Fruit fly (Drosophila melanogaster) whole organism, embryonic: ENCODE results near the gene CG7953.

ENCODE experiments used
- Atf6 ChIP-seq: fragments of 200-800 bp; sonication (Bioruptor generic); IDR thresholded peaks from 2 replicates; pipeline ENCODE4 v1.3.6; 2022; ENCODE audit warnings: missing biosample characterization, missing genetic modification characterization
- Bdp1 ChIP-seq: fragments of 200-800 bp; sonication (Bioruptor generic); optimal IDR thresholded peaks from 3 replicates; lab custom pipeline; 2016; ENCODE audit warnings: missing biosample characterization, missing genetic modification characterization
- BtbVII ChIP-seq: fragments of 200-800 bp; sonication (Bioruptor generic); optimal IDR thresholded peaks from 3 replicates; lab custom pipeline; 2017; ENCODE audit warnings: missing biosample characterization, mild to moderate bottlenecking, missing genetic modification characterization
- CG10431 ChIP-seq: fragments of 200-800 bp; sonication (Bioruptor generic); optimal IDR thresholded peaks from 3 replicates; lab custom pipeline; 2018; ENCODE audit warnings: missing biosample characterization, mild to moderate bottlenecking, missing genetic modification characterization
- CG10979 ChIP-seq: fragments of 200-800 bp; sonication (Bioruptor generic); optimal IDR thresholded peaks from 2 replicates; lab custom pipeline; 2018; ENCODE audit warnings: missing biosample characterization, mild to moderate bottlenecking, missing genetic modification characterization, moderate library complexity
- CG11093 ChIP-seq: fragments of 200-800 bp; sonication (Bioruptor generic); IDR thresholded peaks from 3 replicates; pipeline ENCODE4 v1.3.6; 2022; ENCODE audit warnings: missing biosample characterization, missing genetic modification characterization
- CG11504 ChIP-seq: fragments of 200-800 bp; sonication (Bioruptor generic); optimal IDR thresholded peaks from 3 replicates; lab custom pipeline; 2019; ENCODE audit warnings: missing biosample characterization, mild to moderate bottlenecking, missing genetic modification characterization, moderate library complexity
- CG14441 ChIP-seq: fragments of 200-800 bp; sonication (Bioruptor generic); IDR thresholded peaks from 2 replicates; pipeline ENCODE4 v1.3.6; 2022; ENCODE audit warnings: missing biosample characterization, missing genetic modification characterization
- CG1529 ChIP-seq: fragments of 200-800 bp; sonication (Bioruptor generic); optimal IDR thresholded peaks from 3 replicates; lab custom pipeline; 2018; ENCODE audit warnings: missing biosample characterization, missing genetic modification characterization
- CG15479 ChIP-seq: fragments of 200-800 bp; sonication (Bioruptor generic); optimal IDR thresholded peaks from 3 replicates; lab custom pipeline; 2019; ENCODE audit warnings: missing biosample characterization, mild to moderate bottlenecking, missing genetic modification characterization, moderate library complexity
- CG2202 ChIP-seq: fragments of 200-800 bp; sonication (Bioruptor generic); optimal IDR thresholded peaks from 2 replicates; lab custom pipeline; 2018; ENCODE audit warnings: missing biosample characterization, mild to moderate bottlenecking, missing genetic modification characterization
- CG2889 ChIP-seq: fragments of 200-800 bp; sonication (Bioruptor generic); IDR thresholded peaks from 3 replicates; pipeline ENCODE4 v1.3.6; 2022; ENCODE audit warnings: missing biosample characterization, missing genetic modification characterization
- CG7786 ChIP-seq: fragments of 200-800 bp; sonication (Bioruptor generic); optimal IDR thresholded peaks from 2 replicates; lab custom pipeline; 2016; ENCODE audit warnings: missing biosample characterization, missing genetic modification characterization
- CG8388 ChIP-seq: fragments of 200-800 bp; sonication (Bioruptor generic); optimal IDR thresholded peaks from 2 replicates; lab custom pipeline; 2019; ENCODE audit warnings: missing biosample characterization, mild to moderate bottlenecking, missing genetic modification characterization, moderate library complexity
- CG9215 ChIP-seq: fragments of 200-800 bp; sonication (Bioruptor generic); IDR thresholded peaks from 2 replicates; pipeline ENCODE4 v1.3.6; 2022; ENCODE audit warnings: missing biosample characterization, missing genetic modification characterization
- D ChIP-seq, 2 experiments: fragments of 200-800 bp in 1 of 2; fragments of >200 bp in 1 of 2; sonication (Bioruptor generic) in 1 of 2; optimal IDR thresholded peaks; 2 replicates in 1 of 2; 3 replicates in 1 of 2; lab custom pipeline; 2017; ENCODE audit warnings: mild to moderate bottlenecking in 1 of 2, missing biosample characterization in 1 of 2, missing genetic modification characterization in 1 of 2, missing genetic modification reagents in 1 of 2
- Doc3 ChIP-seq: fragments of 200-800 bp; sonication (Bioruptor generic); IDR thresholded peaks from 3 replicates; pipeline ENCODE4 v1.3.6; 2022; ENCODE audit warnings: missing biosample characterization, missing genetic modification characterization; ENCODE audit not compliant: partially characterized antibody
- Gsc ChIP-seq: fragments of 200-800 bp; sonication (Bioruptor generic); IDR thresholded peaks from 2 replicates; pipeline ENCODE4 v1.3.6; 2022; ENCODE audit warnings: missing biosample characterization, missing genetic modification characterization
- HHEX ChIP-seq: fragments of 200-800 bp; sonication (Bioruptor generic); optimal IDR thresholded peaks from 3 replicates; lab custom pipeline; 2017; ENCODE audit warnings: missing biosample characterization, mild to moderate bottlenecking, missing genetic modification characterization, missing genetic modification reagents
- HmgZ ChIP-seq: fragments of 200-800 bp; sonication (Bioruptor generic); optimal IDR thresholded peaks from 2 replicates; lab custom pipeline; 2018; ENCODE audit warnings: missing biosample characterization, mild to moderate bottlenecking, missing genetic modification characterization
- Lhr ChIP-seq: fragments of 200-800 bp; sonication (Bioruptor generic); optimal IDR thresholded peaks from 3 replicates; lab custom pipeline; 2017; ENCODE audit warnings: mild to moderate bottlenecking, missing biosample characterization, missing genetic modification reagents, missing genetic modification characterization
- Mad ChIP-seq: fragments of 200-800 bp; sonication (Bioruptor generic); optimal IDR thresholded peaks from 2 replicates; lab custom pipeline; 2016; ENCODE audit warnings: missing biosample characterization, missing genetic modification characterization
- Med ChIP-seq: fragments of 200-800 bp; sonication (Bioruptor generic); peaks from one replicate; lab custom pipeline; 2016; ENCODE audit warnings: missing biosample characterization, missing genetic modification characterization, mild to moderate bottlenecking, inconsistent platforms, moderate library complexity
- Nf-YB ChIP-seq: fragments of 200-800 bp; sonication (Bioruptor generic); optimal IDR thresholded peaks from 3 replicates; lab custom pipeline; 2019; ENCODE audit warnings: missing biosample characterization, mild to moderate bottlenecking, missing genetic modification characterization, moderate library complexity
- aop ChIP-seq: fragments of 200-800 bp; sonication (Bioruptor generic); IDR thresholded peaks from 2 replicates; pipeline ENCODE4 v1.3.6; 2022; ENCODE audit warnings: missing biosample characterization, missing genetic modification characterization
- dimm ChIP-seq: fragments of 200-800 bp; sonication (Bioruptor generic); IDR thresholded peaks from 2 replicates; pipeline ENCODE4 v1.3.6; 2022; ENCODE audit warnings: missing biosample characterization, missing genetic modification characterization
- en ChIP-seq: fragments of 200-800 bp; sonication (Bioruptor generic); optimal IDR thresholded peaks from 2 replicates; lab custom pipeline; 2016; ENCODE audit warnings: missing biosample characterization, missing genetic modification characterization
- gce ChIP-seq: fragments of 200-800 bp; sonication (Bioruptor generic); IDR thresholded peaks from 3 replicates; pipeline ENCODE4 v1.3.6; 2022; ENCODE audit warnings: missing biosample characterization, missing genetic modification characterization
- gcm ChIP-seq: fragments of 200-800 bp; sonication (Bioruptor generic); optimal IDR thresholded peaks from 2 replicates; lab custom pipeline; 2019; ENCODE audit warnings: missing biosample characterization, mild to moderate bottlenecking, missing genetic modification characterization, moderate library complexity
- gsb ChIP-seq: fragments of 200-800 bp; sonication (Bioruptor generic); IDR thresholded peaks from 2 replicates; pipeline ENCODE4 v1.3.6; 2022; ENCODE audit warnings: missing biosample characterization, missing genetic modification characterization
- gt ChIP-seq: fragments of 200-800 bp; sonication (Bioruptor generic); IDR thresholded peaks from 2 replicates; pipeline ENCODE4 v1.3.6; 2022; ENCODE audit warnings: missing biosample characterization, missing genetic modification characterization
- ham ChIP-seq: fragments of 200-800 bp; sonication (Bioruptor generic); IDR thresholded peaks from 2 replicates; pipeline ENCODE4 v1.3.6; 2022; ENCODE audit warnings: missing biosample characterization, missing genetic modification characterization
- klu ChIP-seq: fragments of 200-800 bp; sonication (Bioruptor generic); IDR thresholded peaks from 2 replicates; pipeline ENCODE4 v1.3.6; 2022; ENCODE audit warnings: missing biosample characterization, missing genetic modification characterization
- knrl ChIP-seq: fragments of 200-800 bp; sonication (Bioruptor generic); IDR thresholded peaks from 3 replicates; pipeline ENCODE4 v1.3.6; 2022; ENCODE audit warnings: missing biosample characterization, missing genetic modification characterization; ENCODE audit not compliant: partially characterized antibody
- lab ChIP-seq: fragments of 200-800 bp; sonication (Bioruptor generic); optimal IDR thresholded peaks from 3 replicates; lab custom pipeline; 2017; ENCODE audit warnings: missing biosample characterization, missing genetic modification characterization, mild to moderate bottlenecking, moderate library complexity, missing genetic modification reagents
- lilli ChIP-seq: fragments of 200-800 bp; sonication (Bioruptor generic); optimal IDR thresholded peaks from 3 replicates; lab custom pipeline; 2016; ENCODE audit warnings: missing biosample characterization, missing genetic modification characterization
- mld ChIP-seq: fragments of 200-800 bp; sonication (Bioruptor generic); IDR thresholded peaks from 3 replicates; pipeline ENCODE4 v1.3.6; 2022; ENCODE audit warnings: missing biosample characterization, missing genetic modification characterization; ENCODE audit not compliant: partially characterized antibody
- org-1 ChIP-seq: fragments of 200-800 bp; sonication (Bioruptor generic); optimal IDR thresholded peaks from 2 replicates; lab custom pipeline; 2017; ENCODE audit warnings: missing biosample characterization, missing genetic modification characterization
- otp ChIP-seq: fragments of 200-800 bp; sonication (Bioruptor generic); IDR thresholded peaks from 3 replicates; pipeline ENCODE4, ENCODE4 v1.3.6; 2022; ENCODE audit warnings: missing biosample characterization, missing genetic modification characterization
- peb ChIP-seq: fragments of 200-800 bp; sonication (Bioruptor generic); IDR thresholded peaks from 2 replicates; pipeline ENCODE4 v1.3.6; 2022; ENCODE audit warnings: missing biosample characterization, missing genetic modification characterization
- pho ChIP-seq: fragments of 200-800 bp; sonication (Bioruptor generic); optimal IDR thresholded peaks from 2 replicates; lab custom pipeline; 2016; ENCODE audit warnings: missing biosample characterization, missing genetic modification characterization
- ro ChIP-seq: fragments of 200-800 bp; sonication (Bioruptor generic); IDR thresholded peaks from 2 replicates; pipeline ENCODE4 v1.3.6; 2022; ENCODE audit warnings: missing biosample characterization, missing genetic modification characterization
- row ChIP-seq: fragments of 200-800 bp; sonication (Bioruptor generic); IDR thresholded peaks from 3 replicates; pipeline ENCODE4 v1.3.6; 2022; ENCODE audit warnings: missing biosample characterization, missing genetic modification characterization
- sd ChIP-seq: fragments of 200-800 bp; sonication (Bioruptor generic); optimal IDR thresholded peaks from 3 replicates; lab custom pipeline; 2018; ENCODE audit warnings: missing biosample characterization, mild to moderate bottlenecking, missing genetic modification characterization, moderate library complexity
- shn ChIP-seq: fragments of 200-800 bp; sonication (Bioruptor generic); optimal IDR thresholded peaks from 3 replicates; lab custom pipeline; 2016; ENCODE audit warnings: missing biosample characterization, missing genetic modification characterization
- slp2 ChIP-seq: fragments of 200-800 bp; sonication (Bioruptor generic); optimal IDR thresholded peaks from 2 replicates; lab custom pipeline; 2016; ENCODE audit warnings: missing biosample characterization, missing genetic modification characterization
- stwl ChIP-seq: fragments of 200-800 bp; sonication (Bioruptor generic); optimal IDR thresholded peaks from 3 replicates; lab custom pipeline; 2018; ENCODE audit warnings: missing biosample characterization, mild to moderate bottlenecking, missing genetic modification characterization, moderate library complexity
- unc-4 ChIP-seq: fragments of 200-800 bp; sonication (Bioruptor generic); IDR thresholded peaks from 2 replicates; pipeline ENCODE4 v1.3.6; 2022; ENCODE audit warnings: missing biosample characterization, missing genetic modification characterization; ENCODE audit not compliant: partially characterized antibody

Gene CG7953

dm6 chr2L:13835002-13835910, 12.5 kb upstream of the CG7953 start, which contains the start of the genes mRpS23 and CenG1A (continued):
- peak; percentile 99 for TF ChIP-seq CG11504 (tag; lab: Kevin White, UChicago)
- peak; percentile 100 for TF ChIP-seq lilli
- TF ChIP-seq CG8388: peak; percentile 100
- TF ChIP-seq CG10431 (GFP tag; lab: Kevin White, UChicago): peak; percentile 97
- TF ChIP-seq dimm (GFP tag; lab: Robert Waterston, UW): peak; percentile 99
- peak; percentile 100 for TF ChIP-seq lab (GFP tag; lab: Kevin White, UChicago)
- TF ChIP-seq D (optimal IDR thresholded peaks at IDR 0.05; lab: Kevin White, UChicago): no peak
- TF ChIP-seq D (GFP tag; optimal IDR thresholded peaks at IDR 0.05; lab: Kevin White, UChicago): peak; percentile 99
- TF ChIP-seq gt (GFP tag; lab: Robert Waterston, UW): peak; percentile 99
- peak; percentile 100 for TF ChIP-seq ham (GFP tag; lab: Robert Waterston, UW)
- peak; percentile 99 for TF ChIP-seq shn (GFP tag; lab: Kevin White, UChicago)
- TF ChIP-seq slp2 (GFP tag; lab: Kevin White, UChicago): peak; percentile 100
- TF ChIP-seq knrl (GFP tag; lab: Robert Waterston, UW): peak; percentile 87
- TF ChIP-seq Nf-YB (GFP tag; lab: Kevin White, UChicago): peak; percentile 92
- peak; percentile 100 for TF ChIP-seq gsb (GFP tag; lab: Robert Waterston, UW)
- TF ChIP-seq CG9215 (GFP tag; lab: Robert Waterston, UW): peak; percentile 99
- peak; percentile 100 for TF ChIP-seq gce (GFP tag; lab: Robert Waterston, UW)
- peak; percentile 94 for TF ChIP-seq stwl
- peak; percentile 100 for TF ChIP-seq HHEX (GFP tag; lab: Kevin White, UChicago)
- peak; percentile 100 for TF ChIP-seq pho (GFP tag; lab: Kevin White, UChicago)
- peak; percentile 100 for TF ChIP-seq CG1529
- TF ChIP-seq Atf6 (GFP tag; lab: Robert Waterston, UW): peak; percentile 100
- TF ChIP-seq org-1 (GFP tag; lab: Kevin White, UChicago): peak; percentile 100
- TF ChIP-seq CG10979: peak; percentile 100
- TF ChIP-seq Med: peak; percentile 100
- peak; percentile 99 for TF ChIP-seq aop (GFP tag; lab: Robert Waterston, UW)
- TF ChIP-seq Mad: peak; percentile 100
- peak; percentile 99 for TF ChIP-seq CG2202 (tag; lab: Kevin White, UChicago)
- peak; percentile 99 for TF ChIP-seq Lhr
- TF ChIP-seq CG14441: peak; percentile 100
- TF ChIP-seq Doc3 (GFP tag; lab: Robert Waterston, UW): peak; percentile 84
- peak; percentile 100 for TF ChIP-seq otp (GFP tag; lab: Robert Waterston, UW)
- peak; percentile 100 for TF ChIP-seq CG2889 (GFP tag; lab: Robert Waterston, UW)
- peak; percentile 96 for TF ChIP-seq Bdp1 (GFP tag; lab: Kevin White, UChicago)
- TF ChIP-seq Gsc (GFP tag; lab: Robert Waterston, UW): peak; percentile 99
- peak; percentile 82 for TF ChIP-seq unc-4
- peak; percentile 100 for TF ChIP-seq CG7786
- peak; percentile 100 for TF ChIP-seq peb
- peak; percentile 100 for TF ChIP-seq BtbVII
- peak; percentile 100 for TF ChIP-seq HmgZ
- TF ChIP-seq row (GFP tag; lab: Robert Waterston, UW): peak; percentile 100
- TF ChIP-seq gcm: peak; percentile 100
- peak; percentile 99 for TF ChIP-seq ro (GFP tag; lab: Robert Waterston, UW)
- peak; percentile 99 for TF ChIP-seq sd (tag; lab: Kevin White, UChicago)
- peak; percentile 70; the same call in 2 of the 3 replicates for TF ChIP-seq mld (GFP tag; lab: Robert Waterston, UW)
- peak; percentile 80 for TF ChIP-seq CG15479 (GFP tag; lab: Kevin White, UChicago)
- peak; percentile 100 for TF ChIP-seq en
- TF ChIP-seq klu (GFP tag; lab: Robert Waterston, UW): peak; percentile 99
- peak; percentile 100 for TF ChIP-seq CG11093 (GFP tag; lab: Robert Waterston, UW)
